Worm (Caenorhabditis elegans): ENCODE results near the gene srg-30.

Gene srg-30

ce11 chrV:6676158-6676849, 41.8 kb downstream of the srg-30 start, which contains the start of gene cest-34:
TSS of gene cest-34 (plus strand) at chrV:6676799.
- TF ChIP-seq unc-62 (GFP tag; optimal IDR thresholded peaks at IDR 0.05), result no peak

ce11 chrV:6673967-6674366, 44.2 kb downstream of the srg-30 start, which contains the start of gene cest-31:
TSS of gene cest-31 (plus strand) at chrV:6674267.
- TF ChIP-seq unc-62 (GFP tag; optimal IDR thresholded peaks at IDR 0.05), result no peak

- TF ChIP-seq unc-62 (GFP tag; optimal IDR thresholded peaks at IDR 0.05), result no peak
Measured at ce11 chrV:6669520-6669919, 48.6 kb downstream of the srg-30 start, which contains the start of gene cest-28. TSS of gene cest-28 (plus strand) at chrV:6669820.

ce11 chrV:6668741-6669140, 49.4 kb downstream of the srg-30 start, which contains the start of gene str-180:
TSS of gene str-180 (minus strand) at chrV:6668841.
- TF ChIP-seq unc-62 (GFP tag; optimal IDR thresholded peaks at IDR 0.05), result no peak

All from whole organism, dauer.